Fruit fly (Drosophila melanogaster) whole organism, prepupa: ENCODE data around the gene Ets96B.
A peak's percentile ranks its signal among the peaks of the same experiment; 100 is the strongest.

Source experiments
- CG10631 ChIP-seq: fragments of 200-800 bp; sonication (Bioruptor generic); optimal IDR thresholded peaks from 2 replicates; lab custom pipeline; 2016; ENCODE audit warnings: missing biosample characterization, missing genetic modification characterization
- CG11762 ChIP-seq: fragments of 200-800 bp; sonication (Bioruptor generic); optimal IDR thresholded peaks from 3 replicates; lab custom pipeline; 2016; ENCODE audit warnings: missing biosample characterization, missing genetic modification characterization; ENCODE audit not compliant: insufficient read depth
- CG1621 ChIP-seq: fragments of 200-800 bp; sonication (Bioruptor generic); optimal IDR thresholded peaks from 3 replicates; lab custom pipeline; 2018; ENCODE audit warnings: missing biosample characterization, mild to moderate bottlenecking, missing genetic modification characterization
- CG32006 ChIP-seq: fragments of 200-800 bp; sonication (Bioruptor generic); optimal IDR thresholded peaks from 3 replicates; lab custom pipeline; 2017; ENCODE audit warnings: missing biosample characterization, mild to moderate bottlenecking, missing genetic modification characterization
- CG34406 ChIP-seq: fragments of 200-800 bp; sonication (Bioruptor generic); optimal IDR thresholded peaks from 3 replicates; lab custom pipeline; 2016; ENCODE audit warnings: missing biosample characterization, missing genetic modification characterization
- CG3919 ChIP-seq: fragments of 200-800 bp; sonication (Bioruptor generic); optimal IDR thresholded peaks from 3 replicates; lab custom pipeline; 2016; ENCODE audit warnings: missing biosample characterization, missing genetic modification characterization
- CG6163 ChIP-seq: fragments of 200-800 bp; sonication (Bioruptor generic); IDR thresholded peaks from 3 replicates; pipeline ENCODE4 v1.3.6; 2022; ENCODE audit warnings: missing biosample characterization, missing genetic modification characterization
- CG6792 ChIP-seq: fragments of 200-800 bp; sonication (Bioruptor generic); optimal IDR thresholded peaks from 3 replicates; lab custom pipeline; 2016; ENCODE audit warnings: missing biosample characterization, missing genetic modification characterization
- CG6854 ChIP-seq: fragments of 200-800 bp; sonication (Bioruptor generic); optimal IDR thresholded peaks from 2 replicates; lab custom pipeline; 2017; ENCODE audit warnings: missing biosample characterization, mild to moderate bottlenecking, missing genetic modification characterization
- CG7368 ChIP-seq: fragments of 200-800 bp; sonication (Bioruptor generic); optimal IDR thresholded peaks from 3 replicates; lab custom pipeline; 2016; ENCODE audit warnings: missing biosample characterization, missing genetic modification characterization
- CG8119 ChIP-seq: fragments of 200-800 bp; sonication (Bioruptor generic); IDR thresholded peaks from 3 replicates; pipeline ENCODE4 v1.3.6; 2022; ENCODE audit warnings: missing biosample characterization, missing genetic modification characterization
- CG8632 ChIP-seq: fragments of 200-800 bp; sonication (Bioruptor generic); optimal IDR thresholded peaks from 3 replicates; lab custom pipeline; 2016; ENCODE audit warnings: missing biosample characterization, missing genetic modification characterization
- CG9139 ChIP-seq: fragments of 200-800 bp; sonication (Bioruptor generic); optimal IDR thresholded peaks from 3 replicates; lab custom pipeline; 2017; ENCODE audit warnings: missing biosample characterization, mild to moderate bottlenecking, missing genetic modification characterization
- Eip78C ChIP-seq: fragments of 200-800 bp; sonication (Bioruptor generic); peaks from one replicate; lab custom pipeline; 2016; ENCODE audit warnings: missing biosample characterization, missing genetic modification characterization
- Eip93F ChIP-seq: fragments of 200-800 bp; sonication (Bioruptor generic); optimal IDR thresholded peaks from 2 replicates; lab custom pipeline; 2016; ENCODE audit warnings: missing biosample characterization, mild to moderate bottlenecking, missing genetic modification characterization
- Ets96B ChIP-seq: fragments of 200-800 bp; optimal IDR thresholded peaks from 2 replicates; lab custom pipeline; 2019; ENCODE audit warnings: missing biosample characterization, mild to moderate bottlenecking, missing genetic modification characterization, moderate library complexity
- Gug ChIP-seq: fragments of 200-800 bp; sonication (Bioruptor generic); IDR thresholded peaks from 2 replicates; pipeline ENCODE4 v1.3.6; 2022; ENCODE audit warnings: missing biosample characterization, missing genetic modification characterization
- Hr38 ChIP-seq: sonication (Bioruptor generic); optimal IDR thresholded peaks from 2 replicates; lab custom pipeline; 2016; ENCODE audit warnings: missing biosample characterization, missing genetic modification characterization
- Hr39 ChIP-seq: fragments of 200-800 bp; sonication (Bioruptor generic); optimal IDR thresholded peaks from 2 replicates; lab custom pipeline; 2016; ENCODE audit warnings: missing biosample characterization, missing genetic modification characterization
- Hr4 ChIP-seq: fragments of 200-800 bp; sonication (Bioruptor generic); optimal IDR thresholded peaks from 3 replicates; lab custom pipeline; 2016; ENCODE audit warnings: missing biosample characterization, missing genetic modification characterization
- Lpt ChIP-seq: fragments of 200-800 bp; sonication (Bioruptor generic); optimal IDR thresholded peaks from 3 replicates; lab custom pipeline; 2016; ENCODE audit warnings: missing biosample characterization, missing genetic modification characterization
- Met ChIP-seq: fragments of 200-800 bp; sonication (Bioruptor generic); optimal IDR thresholded peaks from 3 replicates; lab custom pipeline; 2016; ENCODE audit warnings: missing biosample characterization, missing genetic modification characterization
- Smox ChIP-seq: fragments of 200-800 bp; sonication (Bioruptor generic); optimal IDR thresholded peaks from 3 replicates; lab custom pipeline; 2016; ENCODE audit warnings: missing biosample characterization, missing genetic modification characterization
- Sox102F ChIP-seq: fragments of 200-800 bp; sonication (Bioruptor generic); optimal IDR thresholded peaks from 2 replicates; lab custom pipeline; 2016; ENCODE audit warnings: missing biosample characterization, mild to moderate bottlenecking, missing genetic modification characterization
- Sox14 ChIP-seq: fragments of 200-800 bp; sonication (Bioruptor generic); optimal IDR thresholded peaks from 3 replicates; lab custom pipeline; 2016; ENCODE audit warnings: missing biosample characterization, missing genetic modification characterization
- Sox15 ChIP-seq: fragments of 200-800 bp; sonication (Bioruptor generic); optimal IDR thresholded peaks from 3 replicates; lab custom pipeline; 2016; ENCODE audit warnings: missing biosample characterization, missing genetic modification characterization
- achi ChIP-seq: fragments of 200-800 bp; sonication (Bioruptor generic); optimal IDR thresholded peaks from 3 replicates; lab custom pipeline; 2016; ENCODE audit warnings: missing biosample characterization, missing genetic modification characterization
- acj6 ChIP-seq: fragments of 200-800 bp; sonication (Bioruptor generic); optimal IDR thresholded peaks from 3 replicates; lab custom pipeline; 2016; ENCODE audit warnings: missing biosample characterization, missing genetic modification characterization
- cyc ChIP-seq: fragments of 200-800 bp; sonication (Bioruptor generic); optimal IDR thresholded peaks from 3 replicates; lab custom pipeline; 2016; ENCODE audit warnings: missing biosample characterization, missing genetic modification characterization
- dac ChIP-seq: fragments of 200-800 bp; sonication (Bioruptor generic); optimal IDR thresholded peaks from 2 replicates; lab custom pipeline; 2017; ENCODE audit warnings: missing biosample characterization, mild to moderate bottlenecking, missing genetic modification characterization
- eg ChIP-seq: fragments of 200-800 bp; sonication (Bioruptor generic); IDR thresholded peaks from 3 replicates; pipeline ENCODE4 v1.3.6; 2022; ENCODE audit warnings: missing biosample characterization, missing genetic modification characterization
- fd59A ChIP-seq: fragments of 200-800 bp; sonication (Bioruptor generic); optimal IDR thresholded peaks from 2 replicates; lab custom pipeline; 2017; ENCODE audit warnings: missing biosample characterization, mild to moderate bottlenecking, missing genetic modification characterization, missing genetic modification reagents
- fd85E ChIP-seq: fragments of 200-800 bp; sonication (Bioruptor generic); optimal IDR thresholded peaks from 3 replicates; lab custom pipeline; 2016; ENCODE audit warnings: missing biosample characterization, missing genetic modification characterization
- fkh ChIP-seq: fragments of 200-800 bp; sonication (Bioruptor generic); optimal IDR thresholded peaks from 3 replicates; lab custom pipeline; 2017; ENCODE audit warnings: missing biosample characterization, mild to moderate bottlenecking, missing genetic modification characterization, moderate library complexity
- lz ChIP-seq: fragments of 200-800 bp; sonication (Bioruptor generic); optimal IDR thresholded peaks from 3 replicates; lab custom pipeline; 2016; ENCODE audit warnings: missing biosample characterization, missing genetic modification characterization
- net ChIP-seq: fragments of 200-800 bp; sonication (Bioruptor generic); optimal IDR thresholded peaks from 3 replicates; lab custom pipeline; 2016; ENCODE audit warnings: missing biosample characterization, missing genetic modification characterization
- pdm3 ChIP-seq: fragments of 200-800 bp; sonication (Bioruptor generic); optimal IDR thresholded peaks from 3 replicates; lab custom pipeline; 2016; ENCODE audit warnings: missing biosample characterization, missing genetic modification characterization
- salr ChIP-seq, 2 experiments: fragments of 200-800 bp; sonication (Bioruptor generic); optimal IDR thresholded peaks; 3 replicates each; lab custom pipeline; 2016 to 2018; ENCODE audit warnings: missing biosample characterization in 2 of 2, missing genetic modification characterization in 2 of 2, mild to moderate bottlenecking in 1 of 2
- ss ChIP-seq, 2 experiments: fragments of 200-800 bp; sonication (Bioruptor generic); optimal IDR thresholded peaks; 2 replicates in 1 of 2; 3 replicates in 1 of 2; lab custom pipeline; 2017 to 2018; ENCODE audit warnings: mild to moderate bottlenecking in 2 of 2, missing biosample characterization in 2 of 2, missing genetic modification characterization in 2 of 2, moderate library complexity in 1 of 2
- svp ChIP-seq: fragments of 200-800 bp; sonication (Bioruptor generic); peaks from one replicate; lab custom pipeline; 2016; ENCODE audit warnings: missing biosample characterization, missing genetic modification characterization
- topi ChIP-seq: fragments of 200-800 bp; sonication (Bioruptor generic); optimal IDR thresholded peaks from 3 replicates; lab custom pipeline; 2016; ENCODE audit warnings: missing biosample characterization, missing genetic modification characterization
- vri ChIP-seq: fragments of 200-800 bp; sonication (Bioruptor generic); optimal IDR thresholded peaks from 3 replicates; lab custom pipeline; 2016; ENCODE audit warnings: missing biosample characterization, mild to moderate bottlenecking, missing genetic modification characterization

Ets96B gene

DNA sequence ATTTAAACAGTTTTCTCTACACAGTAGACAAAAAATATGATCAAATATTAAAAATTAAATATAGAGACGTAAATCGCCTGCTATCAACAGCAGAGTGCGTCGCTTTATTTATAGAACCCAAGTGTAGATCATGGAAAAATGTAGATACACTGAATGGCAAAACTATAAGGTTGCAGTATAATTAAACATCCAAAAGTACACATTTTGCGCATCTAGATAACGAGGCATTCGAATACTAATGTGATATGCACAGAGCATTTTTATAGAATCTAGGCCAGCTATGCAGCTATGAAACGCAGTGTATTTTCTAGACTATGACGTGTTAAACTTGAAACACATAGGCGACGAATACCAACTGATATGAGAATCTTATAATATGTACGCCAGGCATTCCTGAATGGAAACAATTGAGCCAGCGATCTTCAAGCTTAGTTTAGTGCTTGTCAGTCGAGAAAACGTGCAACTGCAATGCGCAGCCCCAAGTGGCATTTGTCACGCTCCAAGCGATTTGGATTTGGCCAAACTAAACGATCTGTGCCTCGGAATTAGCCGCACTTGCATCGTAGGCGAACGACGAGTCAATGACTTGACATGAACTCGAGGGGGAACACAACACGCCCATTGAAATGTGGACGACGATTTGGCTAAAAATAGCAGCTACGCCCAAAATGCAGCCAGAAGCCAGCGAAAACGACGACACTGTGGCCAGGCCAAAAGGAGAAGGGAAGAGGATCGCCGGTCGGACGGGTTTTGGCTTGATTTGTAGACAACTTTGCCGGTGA lies 23.2 kb downstream of the Ets96B start (continued):
- peak in 1 of 2 experiments; percentile 67 for TF ChIP-seq ss (GFP tag; optimal IDR thresholded peaks at IDR 0.05; lab: Kevin White, UChicago)
- peak in 1 of 2 experiments; percentile 91 for TF ChIP-seq salr (GFP tag; optimal IDR thresholded peaks at IDR 0.05; lab: Kevin White, UChicago)
- TF ChIP-seq topi (GFP tag; lab: Kevin White, UChicago), result peak; percentile 83
- TF ChIP-seq Met (GFP tag; lab: Kevin White, UChicago), result no peak
- peak; percentile 97 for TF ChIP-seq Eip78C
- TF ChIP-seq CG3919 (GFP tag; lab: Kevin White, UChicago), result peak; percentile 91
- TF ChIP-seq CG6163 (GFP tag; lab: Robert Waterston, UW), result peak; percentile 96
- TF ChIP-seq CG34406 (GFP tag; lab: Kevin White, UChicago), result peak; percentile 82
- no peak for TF ChIP-seq cyc (GFP tag; lab: Kevin White, UChicago)
- TF ChIP-seq Sox102F (GFP tag; lab: Kevin White, UChicago), result no peak
- TF ChIP-seq Hr38 (GFP tag; lab: Kevin White, UChicago), result peak; percentile 30
- TF ChIP-seq Sox15 (GFP tag; lab: Kevin White, UChicago), result peak; percentile 73
- peak; percentile 87 for TF ChIP-seq vri
- TF ChIP-seq fd85E (GFP tag; lab: Kevin White, UChicago), result peak; percentile 52
- TF ChIP-seq Hr39, result peak; percentile 88
- peak; percentile 94 for TF ChIP-seq Sox14 (GFP tag; lab: Kevin White, UChicago)
- peak; percentile 84 for TF ChIP-seq dac (GFP tag; lab: Kevin White, UChicago)
- TF ChIP-seq CG1621 (tag; lab: Kevin White, UChicago), result peak; percentile 92
- TF ChIP-seq eg (GFP tag; lab: Robert Waterston, UW), result peak; percentile 98
- peak; percentile 74 for TF ChIP-seq CG8632 (GFP tag; lab: Kevin White, UChicago)
- TF ChIP-seq lz (GFP tag; lab: Kevin White, UChicago), result peak; percentile 87
- TF ChIP-seq Lpt (GFP tag; lab: Kevin White, UChicago), result peak; percentile 67
- TF ChIP-seq Smox (GFP tag; lab: Kevin White, UChicago), result no peak
- TF ChIP-seq pdm3 (GFP tag; lab: Kevin White, UChicago), result peak; percentile 90
- TF ChIP-seq fkh (GFP tag; lab: Kevin White, UChicago), result peak; percentile 80
- TF ChIP-seq achi, result peak; percentile 87
- peak; percentile 93 for TF ChIP-seq Hr4 (GFP tag; lab: Kevin White, UChicago)
- TF ChIP-seq Eip93F (GFP tag; lab: Kevin White, UChicago), result no peak
- peak; percentile 96 for TF ChIP-seq CG32006 (GFP tag; lab: Kevin White, UChicago)
- TF ChIP-seq CG9139 (GFP tag; lab: Kevin White, UChicago), result no peak
- peak; percentile 92 for TF ChIP-seq CG8119 (GFP tag; lab: Robert Waterston, UW)
- TF ChIP-seq CG7368 (GFP tag; lab: Kevin White, UChicago), result peak; percentile 81
- TF ChIP-seq CG6854, result no peak
- TF ChIP-seq CG11762 (GFP tag; lab: Kevin White, UChicago), result peak; percentile 84
- TF ChIP-seq Gug (GFP tag; lab: Robert Waterston, UW), result peak; percentile 95
- TF ChIP-seq fd59A (GFP tag; lab: Kevin White, UChicago), result peak; percentile 80
- TF ChIP-seq CG6792 (GFP tag; lab: Kevin White, UChicago), result peak; percentile 86
- peak; percentile 92 for TF ChIP-seq CG10631 (GFP tag; lab: Kevin White, UChicago)
- no peak for TF ChIP-seq svp
- peak; percentile 89 for TF ChIP-seq acj6 (GFP tag; lab: Kevin White, UChicago)
- peak; percentile 99 for TF ChIP-seq Ets96B (tag; lab: Kevin White, UChicago)
- TF ChIP-seq net (GFP tag; lab: Kevin White, UChicago), result peak; percentile 89
- TF ChIP-seq, all 60 proteins: peak for 47
